Worm (Caenorhabditis elegans) whole organism, mixed stage, embryonic: ENCODE data around the gene ceh-91.

Source experiments
- bed-3 ChIP-seq: fragments of 200-800 bp; sonication (Bioruptor generic); optimal IDR thresholded peaks from 3 replicates; lab custom pipeline; 2018; ENCODE audit warnings: mild to moderate bottlenecking, missing genetic modification characterization, moderate library complexity, missing compliant biosample characterization
- blmp-1 ChIP-seq: fragments of 150-350 bp; optimal IDR thresholded peaks from 2 replicates; lab custom pipeline; 2014; ENCODE audit warnings: missing biosample characterization, missing genetic modification characterization
- ceh-39 ChIP-seq: fragments of 150-350 bp; optimal IDR thresholded peaks from 2 replicates; lab custom pipeline; 2014; ENCODE audit warnings: missing biosample characterization, missing genetic modification characterization
- ceh-43 ChIP-seq: fragments of 200-800 bp; sonication (Bioruptor generic); optimal IDR thresholded peaks from 2 replicates; lab custom pipeline; 2018; ENCODE audit warnings: mild to moderate bottlenecking, missing genetic modification characterization, moderate library complexity, missing compliant biosample characterization
- ceh-83 ChIP-seq: fragments of 200-800 bp; sonication (Bioruptor generic); optimal IDR thresholded peaks from 2 replicates; lab custom pipeline; 2018; ENCODE audit warnings: mild to moderate bottlenecking, missing genetic modification characterization, missing compliant biosample characterization
- ces-1 ChIP-seq: fragments of 150-350 bp; optimal IDR thresholded peaks from 2 replicates; lab custom pipeline; 2014; ENCODE audit warnings: missing biosample characterization, missing genetic modification reagents, missing genetic modification characterization
- cnd-1 ChIP-seq: fragments of 200-800 bp; sonication (Bioruptor generic); optimal IDR thresholded peaks from 2 replicates; lab custom pipeline; 2018; ENCODE audit warnings: mild to moderate bottlenecking, missing genetic modification characterization, missing compliant biosample characterization
- drap-1 ChIP-seq: fragments of 200-800 bp; sonication (Bioruptor generic); optimal IDR thresholded peaks from 3 replicates; lab custom pipeline; 2018; ENCODE audit warnings: mild to moderate bottlenecking, missing genetic modification characterization, missing compliant biosample characterization
- elt-3 ChIP-seq: fragments of 150-350 bp; optimal IDR thresholded peaks from 2 replicates; lab custom pipeline; 2014; ENCODE audit warnings: missing biosample characterization, missing genetic modification characterization
- flh-1 ChIP-seq: fragments of 200-800 bp; sonication (Bioruptor generic); optimal IDR thresholded peaks from 2 replicates; lab custom pipeline; 2018; ENCODE audit warnings: mild to moderate bottlenecking, missing genetic modification characterization, moderate library complexity, missing compliant biosample characterization
- hlh-1 ChIP-seq: fragments of 150-350 bp; optimal IDR thresholded peaks from 2 replicates; lab custom pipeline; 2014; ENCODE audit warnings: missing biosample characterization, missing genetic modification reagents, missing genetic modification characterization
- lin-32 ChIP-seq: fragments of 200-800 bp; sonication (Bioruptor generic); optimal IDR thresholded peaks from 2 replicates; lab custom pipeline; 2018; ENCODE audit warnings: mild to moderate bottlenecking, missing genetic modification characterization, missing compliant biosample characterization
- lsy-2 ChIP-seq: fragments of 150-350 bp; optimal IDR thresholded peaks from 2 replicates; lab custom pipeline; 2014; ENCODE audit warnings: missing biosample characterization, missing genetic modification characterization
- mab-5 ChIP-seq: fragments of 150-350 bp; optimal IDR thresholded peaks from 2 replicates; lab custom pipeline; 2014; ENCODE audit warnings: missing biosample characterization, missing genetic modification characterization
- mep-1 ChIP-seq: fragments of 150-350 bp; optimal IDR thresholded peaks from 2 replicates; lab custom pipeline; 2017; ENCODE audit warnings: missing biosample characterization, missing genetic modification reagents, missing genetic modification characterization, inconsistent platforms
- mls-2 ChIP-seq: sonication (generic microtip); optimal IDR thresholded peaks from 2 replicates; lab custom pipeline; 2016; ENCODE audit warnings: mild to moderate bottlenecking, missing genetic modification characterization, moderate library complexity, missing compliant biosample characterization
- nhr-2 ChIP-seq: fragments of 150-350 bp; optimal IDR thresholded peaks from 2 replicates; lab custom pipeline; 2014; ENCODE audit warnings: missing biosample characterization, missing genetic modification characterization
- nhr-237 ChIP-seq: fragments of 150-350 bp; optimal IDR thresholded peaks from 2 replicates; lab custom pipeline; 2014; ENCODE audit warnings: missing biosample characterization, missing genetic modification characterization
- nhr-28 ChIP-seq: fragments of 150-350 bp; optimal IDR thresholded peaks from 2 replicates; lab custom pipeline; 2014; ENCODE audit warnings: missing biosample characterization, missing genetic modification characterization
- nhr-76 ChIP-seq: sonication (generic microtip); optimal IDR thresholded peaks from 2 replicates; lab custom pipeline; 2017; ENCODE audit warnings: missing biosample characterization, missing genetic modification characterization
- sem-2 ChIP-seq: fragments of 200-800 bp; sonication (Bioruptor generic); optimal IDR thresholded peaks from 2 replicates; lab custom pipeline; 2018; ENCODE audit warnings: mild to moderate bottlenecking, missing genetic modification characterization, missing compliant biosample characterization
- sptf-1 ChIP-seq: sonication (generic microtip); optimal IDR thresholded peaks from 2 replicates; lab custom pipeline; 2017; ENCODE audit warnings: mild to moderate bottlenecking, missing genetic modification characterization, moderate library complexity, missing compliant biosample characterization
- tbx-8 ChIP-seq: fragments of 200-800 bp; sonication (Bioruptor generic); optimal IDR thresholded peaks from 2 replicates; lab custom pipeline; 2018; ENCODE audit warnings: mild to moderate bottlenecking, missing genetic modification characterization, moderate library complexity, missing compliant biosample characterization
- unc-120 ChIP-seq: sonication (generic microtip); optimal IDR thresholded peaks from 2 replicates; lab custom pipeline; 2017; ENCODE audit warnings: missing genetic modification characterization, missing compliant biosample characterization; ENCODE audit not compliant: poor library complexity, severe bottlenecking
- unc-39 ChIP-seq: fragments of 150-350 bp; optimal IDR thresholded peaks from 2 replicates; lab custom pipeline; 2014; ENCODE audit warnings: missing biosample characterization, missing genetic modification characterization
- unc-62 ChIP-seq: fragments of 150-350 bp; optimal IDR thresholded peaks from 2 replicates; lab custom pipeline; 2014; ENCODE audit warnings: missing biosample characterization, missing genetic modification reagents, missing genetic modification characterization
- zip-8 ChIP-seq: fragments of 150-350 bp; optimal IDR thresholded peaks from 2 replicates; lab custom pipeline; 2014; ENCODE audit warnings: missing biosample characterization, missing genetic modification characterization
- ztf-11 ChIP-seq: fragments of 150-350 bp; optimal IDR thresholded peaks from 2 replicates; lab custom pipeline; 2014; ENCODE audit warnings: missing biosample characterization, missing genetic modification characterization

The ceh-91 gene

DNA sequence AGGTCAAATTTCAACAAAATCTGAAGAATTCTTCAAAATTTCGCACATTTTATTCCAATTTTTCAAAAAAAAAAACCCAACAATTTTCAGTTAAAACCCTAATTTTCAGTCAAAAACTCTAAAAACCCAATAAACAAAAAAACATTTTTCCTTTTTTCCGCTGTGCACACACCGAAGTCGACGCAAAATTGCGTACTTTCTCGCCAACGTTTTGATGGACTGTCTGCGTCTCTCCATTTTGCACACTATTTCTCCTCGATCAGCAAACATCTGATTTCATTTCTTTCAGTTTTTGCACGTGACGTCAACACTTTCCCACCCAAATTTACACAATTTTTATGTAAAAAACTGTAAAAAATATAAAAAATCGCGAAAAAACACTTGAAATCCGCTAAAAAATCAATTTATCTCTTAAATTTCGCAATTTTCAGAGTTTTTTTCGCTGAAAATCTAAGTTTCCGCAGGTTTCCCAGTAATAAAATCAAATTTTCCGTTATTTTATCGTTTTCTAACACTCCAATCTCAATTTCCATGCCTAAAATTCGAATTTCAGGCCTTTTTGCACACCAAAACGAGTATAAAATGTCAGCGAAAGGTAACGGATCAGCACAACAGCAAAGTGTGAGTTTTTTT, 40.8 kb downstream of the ceh-91 start, which contains the start of gene crh-1:
Gene crh-1 (plus strand): TSS at position 583 of the 633 bp plus-strand sequence.
- TF ChIP-seq hlh-1 (peak; percentile 27), unc-62 (no peak), nhr-237 (peak; percentile 54), mep-1 (tag; lab: Kevin White, UChicago) (peak; percentile 70), tbx-8 (no peak), lsy-2 (peak; percentile 35), ztf-11 (tag; lab: Kevin White, UChicago) (no peak), blmp-1 (no peak), drap-1 (GFP tag; lab: Kevin White, UChicago) (no peak), ces-1 (GFP tag; lab: Kevin White, UChicago) (peak; percentile 54)

DNA sequence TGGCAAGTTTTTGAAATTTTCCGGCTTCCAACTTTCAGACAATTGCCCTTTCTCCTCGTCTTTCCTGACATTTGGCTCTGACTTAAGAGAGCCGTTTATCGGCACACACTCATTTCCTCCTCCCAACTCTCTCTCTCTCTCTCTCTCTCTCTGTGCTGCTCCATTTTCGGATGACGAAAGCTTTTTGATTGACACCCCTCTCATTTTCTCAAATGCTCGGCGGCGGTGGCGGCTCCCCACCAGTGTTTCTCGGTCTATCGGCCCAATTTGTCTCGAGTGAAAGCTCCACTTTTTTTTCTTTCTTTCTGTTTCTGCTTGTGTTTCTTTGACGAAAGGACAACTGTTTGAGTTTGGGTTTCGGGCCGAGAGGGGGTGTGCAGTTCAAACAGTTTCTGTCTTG, 43.3 kb downstream of the ceh-91 start:
- no peak for TF ChIP-seq ztf-11 (tag; lab: Kevin White, UChicago)
- TF ChIP-seq mls-2 (tag; lab: Kevin White, UChicago), result no peak
- TF ChIP-seq mep-1 (tag; lab: Kevin White, UChicago), result no peak
- no peak for TF ChIP-seq cnd-1 (tag; lab: Kevin White, UChicago)
- no peak for TF ChIP-seq drap-1 (GFP tag; lab: Kevin White, UChicago)
- no peak for TF ChIP-seq flh-1
- no peak for TF ChIP-seq ceh-43
- no peak for TF ChIP-seq nhr-237
- no peak for TF ChIP-seq nhr-2 (tag; lab: Kevin White, UChicago)
- no peak for TF ChIP-seq mab-5 (tag; lab: Kevin White, UChicago)
- no peak for TF ChIP-seq zip-8 (tag; lab: Kevin White, UChicago)

DNA sequence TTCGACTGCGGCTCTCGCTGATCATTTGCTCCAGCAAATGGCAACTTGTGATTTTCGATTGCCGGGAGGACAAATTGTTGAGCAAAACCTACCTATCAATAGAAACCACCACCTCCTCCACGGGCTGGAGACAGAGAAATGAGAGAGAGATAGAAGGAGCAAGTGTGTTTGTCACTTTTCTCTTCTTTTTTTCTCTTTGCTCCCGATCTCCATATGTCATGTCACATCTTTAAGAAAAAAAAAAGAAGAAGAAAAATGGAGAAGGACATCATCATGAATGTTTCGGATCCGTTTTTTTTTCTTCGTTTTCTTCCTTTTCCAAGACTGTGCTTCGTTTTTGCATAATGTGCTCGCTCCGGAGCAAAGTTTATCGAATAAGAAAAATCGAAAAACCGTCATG, 44.2 kb downstream of the ceh-91 start:
- no peak for TF ChIP-seq cnd-1 (tag; lab: Kevin White, UChicago)
- TF ChIP-seq sptf-1, result no peak
- TF ChIP-seq flh-1, result no peak
- TF ChIP-seq unc-62, result no peak

DNA sequence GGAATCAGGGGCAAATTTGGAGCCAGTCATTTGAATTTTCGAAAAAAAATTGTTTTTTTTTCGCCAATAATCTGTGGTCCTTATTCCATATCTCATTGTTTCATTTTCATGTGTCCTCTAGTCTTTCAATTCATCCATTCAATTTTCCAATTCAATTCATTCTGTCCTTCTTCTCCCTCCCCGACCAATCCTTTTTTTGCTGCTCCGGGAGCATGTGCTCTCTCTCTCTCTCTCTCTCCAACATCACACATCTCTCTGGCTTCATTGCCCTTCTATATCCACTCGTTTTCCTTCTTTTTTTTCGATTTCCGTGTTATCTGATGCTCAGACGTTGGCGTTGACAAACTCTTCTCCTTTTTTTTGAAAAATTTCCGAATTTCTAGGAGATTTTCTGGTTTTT, 46.9 kb downstream of the ceh-91 start:
- TF ChIP-seq cnd-1 (tag; lab: Kevin White, UChicago) (no peak), ces-1 (GFP tag; lab: Kevin White, UChicago) (peak; percentile 67)

DNA sequence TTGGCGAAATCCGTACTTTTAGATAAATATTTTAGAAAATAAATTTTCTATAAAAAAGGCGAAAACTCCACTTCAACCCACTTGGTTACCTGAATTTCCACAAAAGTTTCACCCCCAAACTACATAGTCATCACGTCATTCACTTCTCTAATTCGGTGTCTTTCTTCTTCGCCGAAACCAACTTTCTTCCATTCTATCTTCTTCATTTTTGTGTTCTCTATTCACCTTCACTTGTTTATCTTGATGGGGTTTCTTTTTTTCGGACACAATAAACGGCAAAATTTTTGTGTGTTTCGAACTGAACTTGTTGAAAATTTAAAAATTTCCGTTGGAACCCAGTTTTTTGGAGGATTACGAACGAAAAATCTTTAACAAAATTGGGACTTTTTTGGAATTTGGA, 50.3 kb downstream of the ceh-91 start:
- TF ChIP-seq blmp-1 (peak; percentile 27), elt-3 (tag; lab: Kevin White, UChicago) (no peak)

DNA sequence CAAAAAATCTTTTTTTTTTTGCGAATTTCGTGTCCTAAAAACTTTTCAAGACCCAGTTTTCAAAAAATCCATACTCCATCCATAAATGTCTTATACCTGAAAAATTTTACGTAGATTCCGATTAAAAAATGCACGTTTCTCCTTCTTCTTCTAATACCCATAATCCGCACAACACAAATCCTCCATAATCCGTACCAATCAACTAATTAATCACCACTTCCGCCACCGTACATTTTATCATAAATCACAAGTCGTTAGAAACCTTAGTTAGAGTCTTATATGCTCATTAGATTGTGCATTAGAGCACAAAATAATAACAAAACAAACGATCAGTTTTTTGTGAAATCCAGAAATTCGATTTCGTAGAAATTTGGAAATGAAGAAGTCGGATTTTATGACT, 52.5 kb downstream of the ceh-91 start:
- TF ChIP-seq unc-39 (tag; lab: Kevin White, UChicago) (no peak), nhr-28 (tag; lab: Kevin White, UChicago) (no peak), nhr-2 (tag; lab: Kevin White, UChicago) (no peak), flh-1 (no peak), drap-1 (GFP tag; lab: Kevin White, UChicago) (no peak), ces-1 (GFP tag; lab: Kevin White, UChicago) (no peak), lsy-2 (no peak), mab-5 (tag; lab: Kevin White, UChicago) (no peak), nhr-76 (no peak), sem-2 (GFP tag; lab: Kevin White, UChicago) (no peak), mep-1 (tag; lab: Kevin White, UChicago) (no peak), ceh-39 (tag; lab: Kevin White, UChicago) (no peak), bed-3 (GFP tag; lab: Kevin White, UChicago) (no peak), tbx-8 (no peak), unc-120 (tag; lab: Kevin White, UChicago) (no peak), elt-3 (tag; lab: Kevin White, UChicago) (no peak), lin-32 (GFP tag; lab: Kevin White, UChicago) (no peak), ztf-11 (tag; lab: Kevin White, UChicago) (no peak), hlh-1 (no peak), ceh-83 (GFP tag; lab: Kevin White, UChicago) (no peak)
